Worm (Caenorhabditis elegans) whole organism, L1 larva: ENCODE data around the gene unc-79.

ENCODE experiments used
- fos-1 ChIP-seq: fragments of 150-350 bp; optimal IDR thresholded peaks from 2 replicates; lab custom pipeline; 2014; ENCODE audit warnings: missing biosample characterization, missing genetic modification characterization
- lin-13 ChIP-seq: fragments of 150-350 bp; optimal IDR thresholded peaks from 2 replicates; lab custom pipeline; 2014; ENCODE audit warnings: missing biosample characterization, missing genetic modification reagents, missing genetic modification characterization
- nhr-12 ChIP-seq: sonication (generic microtip); optimal IDR thresholded peaks from 2 replicates; lab custom pipeline; 2017; ENCODE audit warnings: missing biosample characterization, missing genetic modification characterization
- skn-1 ChIP-seq: fragments of 150-350 bp; optimal IDR thresholded peaks from 2 replicates; lab custom pipeline; 2014; ENCODE audit warnings: missing biosample characterization, missing genetic modification characterization

DNA sequence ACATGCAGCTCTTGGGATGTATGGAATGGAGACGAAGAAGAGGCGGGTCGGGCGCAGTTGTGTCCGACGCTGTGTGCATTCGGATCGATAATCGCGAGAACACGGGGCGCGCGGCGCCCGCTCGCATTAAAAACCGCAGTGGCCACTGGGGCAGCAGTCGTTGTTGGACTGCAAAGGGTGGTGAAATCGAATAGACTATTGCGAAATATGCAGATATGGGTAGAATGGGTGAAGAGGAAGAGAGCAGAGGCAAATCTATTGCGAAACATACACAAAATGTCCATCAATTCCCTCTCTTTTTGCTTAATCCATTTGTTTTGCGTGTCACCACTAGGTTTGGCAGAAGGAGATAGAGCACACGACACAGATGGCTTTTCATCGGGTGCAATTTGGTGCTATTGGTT lies 48.3 kb upstream of the unc-79 start:
- peak; percentile 33 for TF ChIP-seq lin-13 (GFP tag; lab: Kevin White, UChicago)
- no peak for TF ChIP-seq fos-1 (tag; lab: Kevin White, UChicago)
- no peak for TF ChIP-seq nhr-12 (tag; lab: Kevin White, UChicago)
- TF ChIP-seq skn-1 = peak; percentile 81
